Worm (Caenorhabditis elegans): Measurements from ENCODE around the gene nstp-4.
A peak's percentile ranks its signal among the peaks of the same experiment; 100 is the strongest.

nstp-4 gene

DNA sequence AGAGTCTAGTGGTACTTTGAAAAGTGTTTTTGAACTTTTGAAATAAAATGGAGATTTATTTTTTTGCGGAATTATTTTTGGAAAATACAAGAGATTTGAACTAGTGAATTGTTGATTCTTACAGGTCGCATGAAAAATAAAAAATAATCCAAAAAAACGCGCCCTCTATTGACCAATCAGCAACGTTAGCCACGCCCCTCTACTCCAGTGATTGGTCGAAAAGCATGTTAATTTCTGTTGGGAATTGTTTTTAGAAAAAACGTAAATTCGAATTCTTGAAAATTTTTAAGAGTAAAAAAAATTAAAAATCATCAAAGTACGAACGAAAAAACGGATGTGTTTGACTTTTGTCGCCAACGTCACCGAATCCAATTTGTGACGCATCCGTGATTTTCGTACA, 18.2 kb upstream of the nstp-4 start:
- TF ChIP-seq efl-1 (optimal IDR thresholded peaks at IDR 0.05) (no peak), efl-1 (GFP tag; optimal IDR thresholded peaks at IDR 0.05 in 1 of 2) (no peak), grh-1 (GFP tag; IDR thresholded peaks at IDR 0.05) (no peak), efl-3 (GFP tag; optimal IDR thresholded peaks at IDR 0.05) (no peak), mab-9 (GFP tag; IDR thresholded peaks at IDR 0.05) (no peak), C16A3.4 (tag; optimal IDR thresholded peaks at IDR 0.05) (no peak), dpl-1 (GFP tag; optimal IDR thresholded peaks at IDR 0.05) (no peak), ceh-8 (GFP tag; optimal IDR thresholded peaks at IDR 0.05) (no peak), nhr-12 (tag; optimal IDR thresholded peaks at IDR 0.05) (no peak), nhr-20 (tag; optimal IDR thresholded peaks at IDR 0.05) (no peak), lin-35 (GFP tag; optimal IDR thresholded peaks at IDR 0.05) (no peak), tlp-1 (tag; optimal IDR thresholded peaks at IDR 0.05) (no peak), elt-2 (tag; optimal IDR thresholded peaks at IDR 0.05) (no peak), nhr-77 (tag; optimal IDR thresholded peaks at IDR 0.05) (no peak), unc-98 (GFP tag; IDR thresholded peaks at IDR 0.05) (no peak), snu-23 (GFP tag; optimal IDR thresholded peaks at IDR 0.05) (no peak), skn-1 (tag; optimal IDR thresholded peaks at IDR 0.05) (no peak), ceh-63 (GFP tag; optimal IDR thresholded peaks at IDR 0.05) (no peak), aly-2 (tag; optimal IDR thresholded peaks at IDR 0.05) (no peak), nhr-85 (tag) (no peak), ces-1 (GFP tag; optimal IDR thresholded peaks at IDR 0.05) (no peak)

- peak; percentile 69 for TF ChIP-seq nhr-85 (tag)
- TF ChIP-seq blmp-1 (tag; optimal IDR thresholded peaks at IDR 0.05): peak; percentile 78
- TF ChIP-seq nhr-76 (tag; optimal IDR thresholded peaks at IDR 0.05): no peak
These were observed 17.1 kb upstream of the nstp-4 start for ce11 chrII:371549-371948.

ce11 chrII:372235-372634, 16.4 kb upstream of the nstp-4 start:
- TF ChIP-seq xbp-1 (tag; optimal IDR thresholded peaks at IDR 0.05) (peak; percentile 67), lin-13 (GFP tag; optimal IDR thresholded peaks at IDR 0.05) (no peak)

DNA sequence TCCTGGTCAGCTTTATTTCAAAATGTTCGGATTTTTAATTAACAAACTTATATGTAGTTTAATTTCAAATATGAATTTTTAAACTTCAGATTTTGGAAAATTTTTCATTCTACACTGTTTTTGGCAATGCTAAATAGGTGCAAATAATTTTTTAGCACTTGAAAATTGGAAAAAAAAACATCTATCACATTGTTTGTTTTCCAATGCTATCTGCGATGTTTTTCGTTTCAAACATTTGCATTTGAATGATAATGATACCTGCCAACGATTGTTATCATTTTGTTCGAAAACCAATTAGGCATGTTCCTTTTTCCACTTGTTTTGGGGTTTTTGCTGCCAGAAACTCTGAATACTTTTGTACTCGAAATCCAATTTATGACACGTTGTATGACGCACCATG, 13.7 kb upstream of the nstp-4 start, which contains the start of gene C03H5.4:
Gene C03H5.4, plus strand, starts transcription at position 301 of the 400 bp plus-strand sequence.
- TF ChIP-seq lin-35 (GFP tag; optimal IDR thresholded peaks at IDR 0.05): no peak
- TF ChIP-seq ceh-88 (GFP tag; IDR thresholded peaks at IDR 0.05): no peak
- TF ChIP-seq ztf-11 (tag; optimal IDR thresholded peaks at IDR 0.05): no peak
- no peak for TF ChIP-seq unc-98 (GFP tag; IDR thresholded peaks at IDR 0.05)

- TF ChIP-seq nhr-85 (tag) (peak; percentile 39), nhr-77 (tag; optimal IDR thresholded peaks at IDR 0.05) (no peak), blmp-1 (tag; optimal IDR thresholded peaks at IDR 0.05) (no peak)
These were observed 10.3 kb upstream of the nstp-4 start, which contains the start of gene C03H5.9 for ce11 chrII:378351-378750. TSS of gene C03H5.9 (plus strand) at chrII:378651.

ce11 chrII:379935-380334, 8.7 kb upstream of the nstp-4 start, which contains the start of gene C03H5.7:
TSS of gene C03H5.7 (plus strand) at chrII:380235.
- TF ChIP-seq vab-15 (tag; optimal IDR thresholded peaks at IDR 0.05): no peak
- TF ChIP-seq dpl-1 (GFP tag; optimal IDR thresholded peaks at IDR 0.05): no peak
- no peak for TF ChIP-seq nhr-28 (tag; optimal IDR thresholded peaks at IDR 0.05)
- TF ChIP-seq lin-35 (GFP tag; optimal IDR thresholded peaks at IDR 0.05): no peak
- TF ChIP-seq ceh-63 (GFP tag; optimal IDR thresholded peaks at IDR 0.05): no peak
- no peak for TF ChIP-seq isw-1 (GFP tag; IDR thresholded peaks at IDR 0.05)
- no peak for TF ChIP-seq fkh-4 (tag; optimal IDR thresholded peaks at IDR 0.05; ENCODE audit: borderline replicate concordance)
- no peak for TF ChIP-seq nhr-84 (tag; optimal IDR thresholded peaks at IDR 0.05)
- TF ChIP-seq ceh-88 (GFP tag; IDR thresholded peaks at IDR 0.05): no peak
- no peak for TF ChIP-seq nhr-11 (tag; optimal IDR thresholded peaks at IDR 0.05)
- TF ChIP-seq snpc-4 (tag; optimal IDR thresholded peaks at IDR 0.05): no peak
- TF ChIP-seq ztf-11 (tag; optimal IDR thresholded peaks at IDR 0.05): no peak
- no peak for TF ChIP-seq alr-1 (tag; optimal IDR thresholded peaks at IDR 0.05; ENCODE audit: borderline replicate concordance)
- no peak for TF ChIP-seq hpl-2 (GFP tag; optimal IDR thresholded peaks at IDR 0.05)
- no peak for TF ChIP-seq sptf-1 (tag; optimal IDR thresholded peaks at IDR 0.05)
- TF ChIP-seq mab-9 (GFP tag; IDR thresholded peaks at IDR 0.05): no peak
- no peak for TF ChIP-seq nhr-77 (tag; optimal IDR thresholded peaks at IDR 0.05)
